Fruit fly (Drosophila melanogaster) whole organism, embryonic: ENCODE results near the gene Inx6.

Source experiments
- Atf3 ChIP-seq: fragments of 200-800 bp; sonication (Bioruptor generic); optimal IDR thresholded peaks from 3 replicates; lab custom pipeline; 2016; ENCODE audit warnings: missing biosample characterization, missing genetic modification characterization
- CG10431 ChIP-seq: fragments of 200-800 bp; sonication (Bioruptor generic); optimal IDR thresholded peaks from 3 replicates; lab custom pipeline; 2018; ENCODE audit warnings: missing biosample characterization, mild to moderate bottlenecking, missing genetic modification characterization
- CG10565 ChIP-seq: fragments of 200-800 bp; sonication (Bioruptor generic); optimal IDR thresholded peaks from 3 replicates; lab custom pipeline; 2016; ENCODE audit warnings: missing biosample characterization, mild to moderate bottlenecking, missing genetic modification characterization
- CG12155 ChIP-seq: fragments of 200-800 bp; sonication (Bioruptor generic); optimal IDR thresholded peaks from 3 replicates; lab custom pipeline; 2016; ENCODE audit warnings: missing biosample characterization, missing genetic modification characterization
- CG13624 ChIP-seq: fragments of 200-800 bp; sonication (Bioruptor generic); optimal IDR thresholded peaks from 2 replicates; lab custom pipeline; 2016; ENCODE audit warnings: missing biosample characterization, missing genetic modification characterization
- CG14014 ChIP-seq: fragments of 200-800 bp; sonication (Bioruptor generic); IDR thresholded peaks from 2 replicates; pipeline ENCODE4 v1.3.6; 2022; ENCODE audit warnings: missing biosample characterization, missing genetic modification characterization
- CG16813 ChIP-seq: fragments of 200-800 bp; sonication (Bioruptor generic); IDR thresholded peaks from 3 replicates; pipeline ENCODE4 v1.3.6; 2022; ENCODE audit warnings: missing biosample characterization, missing genetic modification characterization; ENCODE audit not compliant: partially characterized antibody
- CG17385 ChIP-seq: fragments of 200-800 bp; sonication (Bioruptor generic); optimal IDR thresholded peaks from 3 replicates; lab custom pipeline; 2018; ENCODE audit warnings: missing biosample characterization, mild to moderate bottlenecking, missing genetic modification characterization
- CG17612 ChIP-seq: fragments of 200-800 bp; sonication (Bioruptor generic); IDR thresholded peaks from 2 replicates; pipeline ENCODE4 v1.3.6; 2022; ENCODE audit warnings: missing biosample characterization, missing genetic modification characterization
- CG2678 ChIP-seq: fragments of 200-800 bp; sonication (Bioruptor generic); optimal IDR thresholded peaks from 3 replicates; lab custom pipeline; 2019; ENCODE audit warnings: missing biosample characterization, mild to moderate bottlenecking, missing genetic modification characterization, moderate library complexity
- CG3407 ChIP-seq: fragments of 200-800 bp; sonication (Bioruptor generic); optimal IDR thresholded peaks from 2 replicates; lab custom pipeline; 2018; ENCODE audit warnings: missing biosample characterization, mild to moderate bottlenecking, missing genetic modification characterization
- CG34224 ChIP-seq: fragments of 200-800 bp; sonication (Bioruptor generic); IDR thresholded peaks from 3 replicates; pipeline ENCODE4 v1.3.6; 2022; ENCODE audit warnings: missing biosample characterization, missing genetic modification characterization; ENCODE audit not compliant: partially characterized antibody
- CG3995 ChIP-seq: fragments of 200-800 bp; sonication (Bioruptor generic); optimal IDR thresholded peaks from 3 replicates; lab custom pipeline; 2016; ENCODE audit warnings: missing biosample characterization, missing genetic modification characterization
- CG4282 ChIP-seq: fragments of 200-800 bp; sonication (Bioruptor generic); optimal IDR thresholded peaks from 2 replicates; lab custom pipeline; 2016; ENCODE audit warnings: missing biosample characterization, missing genetic modification characterization
- CG4854 ChIP-seq: fragments of 200-800 bp; sonication (Bioruptor generic); optimal IDR thresholded peaks from 2 replicates; lab custom pipeline; 2016; ENCODE audit warnings: missing biosample characterization, missing genetic modification characterization, inconsistent platforms
- CG6654 ChIP-seq: fragments of 200-800 bp; sonication (Bioruptor generic); optimal IDR thresholded peaks from 2 replicates; lab custom pipeline; 2017; ENCODE audit warnings: missing biosample characterization, mild to moderate bottlenecking, missing genetic modification characterization
- CG8765 ChIP-seq: fragments of 200-800 bp; sonication (Bioruptor generic); IDR thresholded peaks from 2 replicates; pipeline ENCODE4 v1.3.6; 2022; ENCODE audit warnings: missing biosample characterization, missing genetic modification characterization
- Dek ChIP-seq: fragments of 200-800 bp; sonication (Bioruptor generic); optimal IDR thresholded peaks from 3 replicates; lab custom pipeline; 2019; ENCODE audit warnings: missing biosample characterization, mild to moderate bottlenecking, missing genetic modification characterization, moderate library complexity
- Dip3 ChIP-seq: fragments of 200-800 bp; sonication (Bioruptor generic); optimal IDR thresholded peaks from 3 replicates; lab custom pipeline; 2016; ENCODE audit warnings: missing biosample characterization, missing genetic modification characterization
- H2.0 ChIP-seq: fragments of 200-800 bp; sonication (Bioruptor generic); IDR thresholded peaks from 2 replicates; pipeline ENCODE4 v1.3.6; 2022; ENCODE audit warnings: missing biosample characterization, missing genetic modification characterization
- HLH4C ChIP-seq: fragments of 200-800 bp; sonication (Bioruptor generic); IDR thresholded peaks from 3 replicates; pipeline ENCODE4 v1.3.6; 2022; ENCODE audit warnings: missing biosample characterization, missing genetic modification characterization; ENCODE audit not compliant: partially characterized antibody
- Hmx ChIP-seq: fragments of 200-800 bp; sonication (Bioruptor generic); optimal IDR thresholded peaks from 2 replicates; lab custom pipeline; 2016; ENCODE audit warnings: missing biosample characterization, missing genetic modification characterization
- Lhr ChIP-seq: fragments of 200-800 bp; sonication (Bioruptor generic); optimal IDR thresholded peaks from 3 replicates; lab custom pipeline; 2017; ENCODE audit warnings: mild to moderate bottlenecking, missing biosample characterization, missing genetic modification reagents, missing genetic modification characterization
- Mrtf ChIP-seq: fragments of 200-800 bp; sonication (Bioruptor generic); IDR thresholded peaks from 3 replicates; pipeline ENCODE4 v1.3.6; 2022; ENCODE audit warnings: missing biosample characterization, missing genetic modification characterization
- Rx ChIP-seq: fragments of 200-800 bp; sonication (Bioruptor generic); IDR thresholded peaks from 2 replicates; pipeline ENCODE4 v1.3.6; 2022; ENCODE audit warnings: missing biosample characterization, missing genetic modification characterization
- ap ChIP-seq: fragments of 200-800 bp; sonication (Bioruptor generic); IDR thresholded peaks from 2 replicates; pipeline ENCODE4 v1.3.6; 2022; ENCODE audit warnings: missing biosample characterization, missing genetic modification characterization
- cg ChIP-seq: fragments of 200-800 bp; sonication (Bioruptor generic); optimal IDR thresholded peaks from 3 replicates; lab custom pipeline; 2019; ENCODE audit warnings: missing biosample characterization, mild to moderate bottlenecking, missing genetic modification characterization, moderate library complexity
- chif ChIP-seq, 2 experiments: fragments of 200-800 bp; sonication (Bioruptor generic); optimal IDR thresholded peaks; 3 replicates each; lab custom pipeline; 2016; ENCODE audit warnings: missing biosample characterization in 2 of 2, missing genetic modification characterization in 2 of 2
- chn ChIP-seq: fragments of 200-800 bp; sonication (Bioruptor generic); optimal IDR thresholded peaks from 2 replicates; lab custom pipeline; 2016; ENCODE audit warnings: missing biosample characterization, missing genetic modification characterization
- dm ChIP-seq: fragments of 200-800 bp; sonication (Bioruptor generic); optimal IDR thresholded peaks from 3 replicates; lab custom pipeline; 2016; ENCODE audit warnings: missing biosample characterization, missing genetic modification characterization
- dmrt11E ChIP-seq: fragments of 200-800 bp; sonication (Bioruptor generic); optimal IDR thresholded peaks from 3 replicates; lab custom pipeline; 2018; ENCODE audit warnings: missing biosample characterization, mild to moderate bottlenecking, missing genetic modification characterization, moderate library complexity
- emc ChIP-seq: fragments of 200-800 bp; sonication (Bioruptor generic); optimal IDR thresholded peaks from 2 replicates; lab custom pipeline; 2016; ENCODE audit warnings: missing biosample characterization, missing genetic modification characterization
- esg ChIP-seq: fragments of 200-800 bp; sonication (Bioruptor generic); conservative IDR thresholded peaks from 2 replicates; pipeline ENCODE4 v1.3.6; 2022; ENCODE audit warnings: missing biosample characterization, missing genetic modification characterization
- fru ChIP-seq: fragments of >200 bp; optimal IDR thresholded peaks from 2 replicates; lab custom pipeline; 2017
- gro ChIP-seq: fragments of 200-800 bp; sonication (Bioruptor generic); optimal IDR thresholded peaks from 2 replicates; lab custom pipeline; 2016; ENCODE audit warnings: missing biosample characterization, missing genetic modification characterization
- gsb ChIP-seq: fragments of 200-800 bp; sonication (Bioruptor generic); IDR thresholded peaks from 2 replicates; pipeline ENCODE4 v1.3.6; 2022; ENCODE audit warnings: missing biosample characterization, missing genetic modification characterization
- gt ChIP-seq: fragments of 200-800 bp; sonication (Bioruptor generic); IDR thresholded peaks from 2 replicates; pipeline ENCODE4 v1.3.6; 2022; ENCODE audit warnings: missing biosample characterization, missing genetic modification characterization
- hkb ChIP-seq, 2 experiments: fragments of 200-800 bp in 1 of 2; fragments of >200 bp in 1 of 2; sonication (Bioruptor generic) in 1 of 2; IDR thresholded peaks in 1 of 2; optimal IDR thresholded peaks in 1 of 2; 2 replicates each; pipeline versions ENCODE4 v1.3.6 to Lab custom; 2017 to 2022; ENCODE audit warnings: missing biosample characterization in 1 of 2, missing genetic modification characterization in 1 of 2
- kah ChIP-seq: fragments of 200-800 bp; sonication (Bioruptor generic); optimal IDR thresholded peaks from 2 replicates; lab custom pipeline; 2018; ENCODE audit warnings: missing biosample characterization, mild to moderate bottlenecking, missing genetic modification characterization
- lola ChIP-seq, 3 experiments: fragments of >200 bp in 2 of 3; fragments of 200-800 bp in 1 of 3; sonication (Bioruptor generic) in 1 of 3; optimal IDR thresholded peaks; 2 replicates each; lab custom pipeline; 2017 to 2019; ENCODE audit warnings: missing biosample characterization in 3 of 3, missing genetic modification characterization in 3 of 3, mild to moderate bottlenecking in 1 of 3, moderate library complexity in 1 of 3
- luna ChIP-seq: fragments of 200-800 bp; sonication (Bioruptor generic); optimal IDR thresholded peaks from 2 replicates; lab custom pipeline; 2016; ENCODE audit warnings: missing biosample characterization, missing genetic modification characterization
- pb ChIP-seq: fragments of 200-800 bp; sonication (Bioruptor generic); optimal IDR thresholded peaks from 3 replicates; lab custom pipeline; 2016; ENCODE audit warnings: missing biosample characterization, missing genetic modification characterization
- pfk ChIP-seq: fragments of 200-800 bp; sonication (Bioruptor generic); optimal IDR thresholded peaks from 2 replicates; lab custom pipeline; 2018; ENCODE audit warnings: missing biosample characterization, mild to moderate bottlenecking, missing genetic modification characterization, moderate library complexity
- psq ChIP-seq: fragments of 200-800 bp; sonication (Bioruptor generic); optimal IDR thresholded peaks from 2 replicates; lab custom pipeline; 2017; ENCODE audit warnings: missing biosample characterization, missing genetic modification characterization
- sens-2 ChIP-seq: fragments of 200-800 bp; sonication (Bioruptor generic); IDR thresholded peaks from 2 replicates; pipeline ENCODE4 v1.3.6; 2022; ENCODE audit warnings: missing biosample characterization, missing genetic modification characterization
- sima ChIP-seq: fragments of 200-800 bp; sonication (Bioruptor generic); optimal IDR thresholded peaks from 2 replicates; lab custom pipeline; 2016; ENCODE audit warnings: missing biosample characterization, missing genetic modification characterization
- sisA ChIP-seq: fragments of 200-800 bp; sonication (Bioruptor generic); IDR thresholded peaks from 2 replicates; pipeline ENCODE4 v1.3.6; 2022; ENCODE audit warnings: missing biosample characterization, missing genetic modification characterization
- sr ChIP-seq: fragments of 200-800 bp; sonication (Bioruptor generic); IDR thresholded peaks from 3 replicates; pipeline ENCODE4 v1.3.6; 2022; ENCODE audit warnings: missing biosample characterization, missing genetic modification characterization
- tup ChIP-seq: fragments of 200-800 bp; sonication (Bioruptor generic); optimal IDR thresholded peaks from 2 replicates; lab custom pipeline; 2016; ENCODE audit warnings: missing biosample characterization, mild to moderate bottlenecking, missing genetic modification characterization, moderate library complexity

Gene Inx6

DNA sequence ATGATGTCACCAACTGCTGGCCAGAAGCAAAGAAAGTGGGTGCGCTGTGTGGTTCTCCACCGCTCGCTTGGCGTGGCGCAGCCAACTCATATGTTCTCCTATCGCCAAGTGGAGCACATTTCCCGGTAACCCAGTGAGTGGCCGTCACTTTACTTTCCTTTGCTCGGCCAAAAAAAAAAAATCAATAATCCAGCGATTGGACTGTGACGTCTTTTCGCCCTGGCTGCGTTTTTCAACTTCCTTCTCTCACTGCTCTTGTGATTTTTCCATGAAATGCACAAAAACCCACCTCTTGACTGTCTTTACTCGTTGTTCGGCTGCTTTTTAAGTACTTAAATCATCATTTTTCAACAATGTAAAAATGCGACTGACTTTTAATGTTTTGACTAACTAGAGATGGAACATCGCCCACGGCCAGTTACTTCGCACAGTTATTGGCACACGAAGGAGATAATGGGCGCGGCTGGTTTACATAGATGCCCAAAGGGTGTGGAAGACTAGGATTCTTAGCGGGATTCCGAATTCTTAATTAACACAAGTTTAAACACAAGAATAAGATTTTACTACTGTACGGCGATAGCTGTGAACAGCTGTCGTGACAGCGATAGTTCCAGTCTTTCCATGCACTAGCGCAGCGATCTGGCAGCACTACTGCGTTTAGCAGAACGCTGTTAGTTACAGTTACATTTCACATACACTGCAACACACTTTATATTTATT is 33.6 kb downstream of the Inx6 start, which contains the start of gene sw (continued):
- TF ChIP-seq CG16813 (GFP tag; lab: Robert Waterston, UW) (peak; percentile 96), gro (peak; percentile 23), Hmx (GFP tag; lab: Kevin White, UChicago) (no peak), pfk (GFP tag; lab: Kevin White, UChicago) (no peak), CG14014 (GFP tag; lab: Robert Waterston, UW) (peak; percentile 73), Atf3 (peak; percentile 40), CG4854 (GFP tag; lab: Kevin White, UChicago) (no peak), CG4282 (GFP tag; lab: Kevin White, UChicago) (no peak), pb (GFP tag; lab: Kevin White, UChicago) (peak; percentile 46), cg (no peak), Lhr (GFP tag; lab: Kevin White, UChicago) (peak; percentile 26), CG17612 (GFP tag; lab: Robert Waterston, UW) (no peak), lola (GFP tag; optimal IDR thresholded peaks at IDR 0.05; lab: Kevin White, UChicago) (peak in 1 of 3 experiments; percentile 69), chn (peak; percentile 41), sr (GFP tag; lab: Robert Waterston, UW) (no peak), gt (GFP tag; lab: Robert Waterston, UW) (no peak), HLH4C (peak; percentile 82), sens-2 (GFP tag; lab: Robert Waterston, UW) (0 out of 2 replicates have a peak, but pooled peaks have one; percentile 36), sisA (GFP tag; lab: Robert Waterston, UW) (peak; percentile 70), CG10431 (GFP tag; lab: Kevin White, UChicago) (no peak), ap (no peak), emc (GFP tag; lab: Kevin White, UChicago) (no peak), CG12155 (GFP tag; lab: Kevin White, UChicago) (peak; percentile 31), fru (lab: Kevin White, UChicago) (no peak), CG13624 (GFP tag; lab: Kevin White, UChicago) (peak; percentile 79), hkb (optimal IDR thresholded peaks at IDR 0.05; lab: Kevin White, UChicago) (no peak), hkb (GFP tag; IDR thresholded peaks at IDR 0.05; lab: Robert Waterston, UW) (0 out of 2 replicates have a peak, but pooled peaks have one; percentile 22), luna (GFP tag; lab: Kevin White, UChicago) (no peak), CG34224 (GFP tag; lab: Robert Waterston, UW) (peak; percentile 89), dm (peak; percentile 36), H2.0 (GFP tag; lab: Robert Waterston, UW) (peak; percentile 45; the same call in 1 of the 2 replicates), CG10565 (GFP tag; lab: Kevin White, UChicago) (no peak), CG3995 (GFP tag; lab: Kevin White, UChicago) (peak; percentile 97), psq (peak; percentile 16), gsb (GFP tag; lab: Robert Waterston, UW) (peak; percentile 56; the same call in 1 of the 2 replicates), CG3407 (GFP tag; lab: Kevin White, UChicago) (no peak), dmrt11E (tag; lab: Kevin White, UChicago) (peak; percentile 60), tup (GFP tag; lab: Kevin White, UChicago) (no peak), esg (GFP tag; lab: Robert Waterston, UW) (peak; percentile 60), kah (GFP tag; lab: Kevin White, UChicago) (no peak), Rx (no peak; the same call in 1 of the 2 replicates), sima (GFP tag; lab: Kevin White, UChicago) (no peak), CG17385 (GFP tag; lab: Kevin White, UChicago) (peak; percentile 30), Dek (peak; percentile 33), Mrtf (GFP tag; lab: Robert Waterston, UW) (peak; percentile 64; the same call in 2 of the 3 replicates), Dip3 (GFP tag; lab: Kevin White, UChicago) (peak; percentile 63), CG6654 (no peak), chif (GFP tag; optimal IDR thresholded peaks at IDR 0.05; lab: Kevin White, UChicago) (peak; percentile 23 to 38), CG8765 (GFP tag; lab: Robert Waterston, UW) (no peak), CG2678 (no peak)
